Worm (Caenorhabditis elegans) whole organism, L4 larva: ENCODE data around the gene F38A5.22.

ENCODE experiments used
- D1046.2 ChIP-seq: fragments of 200-800 bp; sonication (Bioruptor generic); IDR thresholded peaks from 2 replicates; pipeline ENCODE4 v1.3.6; 2022; ENCODE audit warnings: missing genetic modification characterization, missing compliant biosample characterization
- F44E2.7 ChIP-seq: fragments of 200-800 bp; sonication (Bioruptor generic); IDR thresholded peaks from 2 replicates; pipeline ENCODE4 v2.1.2; 2022; ENCODE audit warnings: missing genetic modification characterization, missing compliant biosample characterization
- T20F7.1 ChIP-seq: fragments of 200-800 bp; sonication (Bioruptor generic); optimal IDR thresholded peaks from 2 replicates; lab custom pipeline; 2018; ENCODE audit warnings: mild to moderate bottlenecking, missing genetic modification characterization, missing compliant biosample characterization
- Y5F2A.4 ChIP-seq: fragments of 200-800 bp; sonication (Bioruptor generic); optimal IDR thresholded peaks from 2 replicates; lab custom pipeline; 2018; ENCODE audit warnings: mild to moderate bottlenecking, missing genetic modification characterization, missing compliant biosample characterization
- ZK337.2 ChIP-seq: fragments of 200-800 bp; sonication (Bioruptor generic); IDR thresholded peaks from 2 replicates; pipeline ENCODE4 v1.3.6; 2022; ENCODE audit warnings: missing genetic modification reagents, missing genetic modification characterization, missing compliant biosample characterization
- arid-1 ChIP-seq: fragments of 200-800 bp; sonication (Bioruptor generic); conservative IDR thresholded peaks from 2 replicates; pipeline ENCODE4 v1.3.6; 2022; ENCODE audit warnings: missing genetic modification reagents, missing genetic modification characterization, missing compliant biosample characterization
- ceh-62 ChIP-seq: sonication (generic microtip); optimal IDR thresholded peaks from 2 replicates; lab custom pipeline; 2017; ENCODE audit warnings: missing biosample characterization, missing genetic modification characterization
- daf-12 ChIP-seq: fragments of 150-350 bp; optimal IDR thresholded peaks from 2 replicates; lab custom pipeline; 2014; ENCODE audit warnings: missing biosample characterization, missing genetic modification reagents, missing genetic modification characterization
- daf-16 ChIP-seq, 3 experiments: sonication (generic microtip); optimal IDR thresholded peaks; 2 replicates each; lab custom pipeline; 2016 to 2017; ENCODE audit warnings: missing genetic modification characterization in 3 of 3, missing genetic modification reagents in 3 of 3, mild to moderate bottlenecking in 2 of 3, missing compliant biosample characterization in 2 of 3, missing biosample characterization in 1 of 3, moderate library complexity in 1 of 3
- daf-19 ChIP-seq: fragments of 200-800 bp; sonication (Bioruptor generic); conservative IDR thresholded peaks from 2 replicates; pipeline ENCODE4 v1.3.6; 2022; ENCODE audit warnings: missing genetic modification characterization, missing compliant biosample characterization
- dmd-6 ChIP-seq: fragments of 200-800 bp; sonication (Bioruptor generic); IDR thresholded peaks from 2 replicates; pipeline ENCODE4 v1.3.6; 2022; ENCODE audit warnings: missing genetic modification reagents, missing genetic modification characterization, missing compliant biosample characterization
- dpl-1 ChIP-seq: fragments of 150-350 bp; optimal IDR thresholded peaks from 2 replicates; lab custom pipeline; 2014; ENCODE audit warnings: missing biosample characterization, missing genetic modification reagents, missing genetic modification characterization
- dve-1 ChIP-seq: sonication (generic microtip); optimal IDR thresholded peaks from 2 replicates; lab custom pipeline; 2017; ENCODE audit warnings: antibody characterized with exemption, mild to moderate bottlenecking, missing genetic modification characterization, missing compliant biosample characterization; ENCODE audit not compliant: insufficient read depth
- hlh-11 ChIP-seq: fragments of 200-800 bp; sonication (Bioruptor generic); optimal IDR thresholded peaks from 2 replicates; lab custom pipeline; 2018; ENCODE audit warnings: mild to moderate bottlenecking, missing genetic modification characterization, missing compliant biosample characterization
- lin-15B ChIP-seq: fragments of 150-350 bp; sonication (generic microtip); optimal IDR thresholded peaks from 3 replicates; lab custom pipeline; 2014; ENCODE audit warnings: missing biosample characterization, missing genetic modification characterization
- lin-39 ChIP-seq: fragments of 150-350 bp; optimal IDR thresholded peaks from 2 replicates; lab custom pipeline; 2014; ENCODE audit warnings: missing biosample characterization, missing genetic modification reagents, missing genetic modification characterization
- mdl-1 ChIP-seq, 2 experiments: fragments of 150-350 bp in 1 of 2; sonication (generic microtip) in 1 of 2; optimal IDR thresholded peaks; 2 replicates each; lab custom pipeline; 2014 to 2017; ENCODE audit warnings: missing biosample characterization in 2 of 2, missing genetic modification characterization in 2 of 2
- mxl-2 ChIP-seq: fragments of 200-800 bp; sonication (Bioruptor generic); conservative IDR thresholded peaks from 2 replicates; pipeline ENCODE4 v1.3.6; 2022; ENCODE audit warnings: missing genetic modification reagents, missing genetic modification characterization, missing compliant biosample characterization
- nhr-102 ChIP-seq: sonication (generic microtip); optimal IDR thresholded peaks from 2 replicates; lab custom pipeline; 2016; ENCODE audit warnings: mild to moderate bottlenecking, missing genetic modification characterization, moderate library complexity, missing compliant biosample characterization
- nhr-11 ChIP-seq: fragments of 150-350 bp; optimal IDR thresholded peaks from 2 replicates; lab custom pipeline; 2014; ENCODE audit warnings: missing biosample characterization, missing genetic modification characterization
- nhr-28 ChIP-seq: fragments of 150-350 bp; optimal IDR thresholded peaks from 2 replicates; lab custom pipeline; 2014; ENCODE audit warnings: missing biosample characterization, missing genetic modification characterization
- nhr-48 ChIP-seq: sonication (generic microtip); optimal IDR thresholded peaks from 2 replicates; lab custom pipeline; 2016; ENCODE audit warnings: mild to moderate bottlenecking, missing genetic modification characterization, missing compliant biosample characterization
- pha-4 ChIP-seq, 2 experiments: fragments of 150-350 bp in 1 of 2; fragments of 200-800 bp in 1 of 2; sonication (Bioruptor generic) in 1 of 2; IDR thresholded peaks in 1 of 2; optimal IDR thresholded peaks in 1 of 2; 2 replicates each; pipeline versions ENCODE4 v1.3.6 to Lab custom; 2014 to 2022; ENCODE audit warnings: missing genetic modification characterization in 2 of 2, missing genetic modification reagents in 2 of 2, missing biosample characterization in 1 of 2, missing compliant biosample characterization in 1 of 2
- pqm-1 ChIP-seq: sonication (generic microtip); optimal IDR thresholded peaks from 2 replicates; lab custom pipeline; 2017; ENCODE audit warnings: missing biosample characterization, missing genetic modification characterization
- skn-1 ChIP-seq: fragments of 150-350 bp; optimal IDR thresholded peaks from 2 replicates; lab custom pipeline; 2014; ENCODE audit warnings: missing biosample characterization, missing genetic modification characterization
- snpc-1.2 ChIP-seq: fragments of 200-800 bp; sonication (Bioruptor generic); IDR thresholded peaks from 2 replicates; pipeline ENCODE4 v1.3.6; 2022; ENCODE audit warnings: missing genetic modification reagents, missing genetic modification characterization, missing compliant biosample characterization
- snpc-4 ChIP-seq: fragments of 150-350 bp; optimal IDR thresholded peaks from 2 replicates; lab custom pipeline; 2014; ENCODE audit warnings: missing biosample characterization, missing genetic modification characterization
- tag-97 ChIP-seq: fragments of 200-800 bp; sonication (Bioruptor generic); IDR thresholded peaks from 2 replicates; pipeline ENCODE4 v1.3.6; 2022; ENCODE audit warnings: missing genetic modification characterization, missing compliant biosample characterization
- tra-1 ChIP-seq: fragments of 200-800 bp; sonication (Bioruptor generic); IDR thresholded peaks from 2 replicates; pipeline ENCODE4 v1.3.6; 2022; ENCODE audit warnings: missing genetic modification reagents, missing genetic modification characterization, missing compliant biosample characterization
- unc-130 ChIP-seq: sonication (generic microtip); optimal IDR thresholded peaks from 2 replicates; lab custom pipeline; 2016; ENCODE audit warnings: missing genetic modification reagents, missing genetic modification characterization, missing compliant biosample characterization
- unc-39 ChIP-seq: sonication (generic microtip); optimal IDR thresholded peaks from 2 replicates; lab custom pipeline; 2017; ENCODE audit warnings: missing biosample characterization, missing genetic modification characterization
- unc-62 ChIP-seq, 3 experiments: fragments of 150-350 bp in 1 of 3; sonication (generic microtip); optimal IDR thresholded peaks in 2 of 3; peaks in 1 of 3; 1 replicate in 1 of 3; 2 replicates in 2 of 3; lab custom pipeline; 2014 to 2017; ENCODE audit warnings: missing biosample characterization in 3 of 3, missing genetic modification characterization in 3 of 3, missing genetic modification reagents in 3 of 3, missing genotype in 1 of 3

Gene F38A5.22

DNA sequence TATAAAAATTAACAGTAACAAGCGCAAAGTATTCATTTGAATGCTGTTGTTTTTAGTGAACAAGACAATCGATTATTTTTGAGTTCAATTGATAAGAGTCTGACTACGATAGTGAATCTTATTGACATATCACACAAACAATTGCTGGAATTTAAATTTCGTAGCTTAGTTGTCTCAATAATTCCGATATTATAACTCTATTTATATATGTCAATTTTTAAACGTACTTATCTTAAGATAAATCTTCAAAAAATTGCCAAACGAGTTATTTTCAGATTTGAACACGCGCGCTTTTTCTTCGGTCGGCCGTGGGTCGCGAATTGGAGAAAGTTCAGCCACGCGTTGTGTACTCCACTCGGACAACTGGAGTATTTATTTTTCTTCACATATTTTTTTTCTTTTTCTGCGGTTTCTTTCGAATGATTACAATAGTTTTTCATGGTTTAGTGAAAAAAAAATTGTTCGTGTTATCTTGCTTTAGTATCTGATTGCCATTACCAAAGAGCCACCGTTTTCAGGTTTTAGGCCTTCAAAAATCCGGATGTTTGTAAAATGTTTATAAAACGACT lies 36.0 kb upstream of the F38A5.22 start, which contains the start of the genes cest-5.1 and C01B10.9 (continued):
- TF ChIP-seq snpc-4 (tag; lab: Kevin White, UChicago), result peak; percentile 12
- TF ChIP-seq dpl-1 (GFP tag; lab: Kevin White, UChicago), result peak; percentile 95
- TF ChIP-seq nhr-11 (tag; lab: Kevin White, UChicago), result no peak
- peak in 1 of 2 experiments; percentile 7 for TF ChIP-seq daf-16 (GFP tag; optimal IDR thresholded peaks at IDR 0.05; lab: Kevin White, UChicago)
- TF ChIP-seq daf-16 (tag; optimal IDR thresholded peaks at IDR 0.05; lab: Kevin White, UChicago), result peak; percentile 59
- TF ChIP-seq snpc-1.2 (GFP tag; lab: Robert Waterston, UW), result peak; percentile 90
- TF ChIP-seq unc-62 (GFP tag; optimal IDR thresholded peaks at IDR 0.05 in 1 of 2; lab: Kevin White, UChicago), result no peak
- TF ChIP-seq unc-62 (tag; optimal IDR thresholded peaks at IDR 0.05; lab: Kevin White, UChicago), result no peak
- TF ChIP-seq unc-39 (tag; lab: Kevin White, UChicago), result no peak
- TF ChIP-seq pha-4 (GFP tag; IDR thresholded peaks at IDR 0.05; lab: Robert Waterston, UW), result no peak
- TF ChIP-seq pha-4 (tag; optimal IDR thresholded peaks at IDR 0.05; lab: Kevin White, UChicago), result no peak
- TF ChIP-seq dmd-6 (GFP tag; lab: Robert Waterston, UW), result peak; percentile 63
- TF ChIP-seq ZK337.2, result peak; percentile 86

DNA sequence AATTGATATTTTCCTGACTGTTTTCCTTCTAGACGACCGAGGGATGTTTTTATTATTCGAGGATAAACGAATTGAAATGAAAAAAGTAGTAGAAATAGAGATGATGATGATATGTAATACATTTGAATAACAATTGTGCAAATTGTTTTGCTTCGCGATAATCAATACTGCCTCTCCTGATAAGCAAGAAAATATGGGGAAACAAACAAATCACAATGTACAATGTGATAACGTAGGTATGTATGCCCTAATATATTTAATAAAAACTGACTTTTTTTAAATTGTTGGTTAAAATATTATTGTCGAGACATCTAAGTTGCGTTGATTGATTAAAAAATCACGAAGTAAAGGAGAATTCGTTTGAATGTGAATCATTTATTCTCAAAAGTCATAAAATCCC lies 32.1 kb upstream of the F38A5.22 start, which contains the start of gene cest-5.2:
Gene cest-5.2, minus strand, starts transcription at position 128 of the 400 bp plus-strand sequence.
- peak; percentile 68 for TF ChIP-seq pqm-1
- no peak for TF ChIP-seq daf-16 (GFP tag; optimal IDR thresholded peaks at IDR 0.05; lab: Kevin White, UChicago)
- peak; percentile 81 for TF ChIP-seq daf-16 (tag; optimal IDR thresholded peaks at IDR 0.05; lab: Kevin White, UChicago)
- TF ChIP-seq mxl-2 (GFP tag; lab: Robert Waterston, UW), result no peak
- TF ChIP-seq dve-1 (tag; lab: Kevin White, UChicago), result peak; percentile 51
- TF ChIP-seq nhr-28 (tag; lab: Kevin White, UChicago), result peak; percentile 54
- TF ChIP-seq hlh-11 (tag; lab: Kevin White, UChicago), result no peak
- TF ChIP-seq lin-39, result no peak
- no peak for TF ChIP-seq unc-39 (tag; lab: Kevin White, UChicago)
- TF ChIP-seq arid-1, result no peak
- peak; percentile 5 for TF ChIP-seq nhr-102

DNA sequence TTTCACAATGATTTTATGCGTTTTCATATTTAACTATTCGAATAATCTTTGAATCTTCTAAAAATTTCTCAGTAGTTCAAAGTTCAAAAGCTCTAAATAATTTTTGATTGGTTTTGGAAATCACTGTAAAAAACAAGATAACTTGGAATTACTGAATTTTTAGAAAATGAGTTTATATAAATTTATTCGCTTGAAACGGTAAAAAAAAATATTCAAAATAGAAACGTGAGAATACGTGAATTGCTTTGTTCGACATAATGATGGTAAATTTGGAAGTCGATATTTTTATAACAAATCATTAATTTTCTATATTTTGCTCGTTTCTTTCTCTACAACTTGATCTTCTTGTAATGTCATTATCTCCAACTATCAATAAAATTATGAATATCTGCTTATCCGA lies 27.6 kb upstream of the F38A5.22 start, which contains the start of gene C01B10.44:
Gene C01B10.44, plus strand, starts transcription at position 301 of the 400 bp plus-strand sequence.
- TF ChIP-seq skn-1 (tag; lab: Kevin White, UChicago), result no peak
- TF ChIP-seq tag-97 (GFP tag; lab: Robert Waterston, UW), result no peak
- TF ChIP-seq unc-130 (GFP tag; lab: Kevin White, UChicago), result no peak
- TF ChIP-seq dpl-1 (GFP tag; lab: Kevin White, UChicago), result no peak
- no peak for TF ChIP-seq daf-12 (tag; lab: Kevin White, UChicago)
- no peak for TF ChIP-seq nhr-28 (tag; lab: Kevin White, UChicago)
- no peak for TF ChIP-seq T20F7.1 (GFP tag; lab: Kevin White, UChicago)

DNA sequence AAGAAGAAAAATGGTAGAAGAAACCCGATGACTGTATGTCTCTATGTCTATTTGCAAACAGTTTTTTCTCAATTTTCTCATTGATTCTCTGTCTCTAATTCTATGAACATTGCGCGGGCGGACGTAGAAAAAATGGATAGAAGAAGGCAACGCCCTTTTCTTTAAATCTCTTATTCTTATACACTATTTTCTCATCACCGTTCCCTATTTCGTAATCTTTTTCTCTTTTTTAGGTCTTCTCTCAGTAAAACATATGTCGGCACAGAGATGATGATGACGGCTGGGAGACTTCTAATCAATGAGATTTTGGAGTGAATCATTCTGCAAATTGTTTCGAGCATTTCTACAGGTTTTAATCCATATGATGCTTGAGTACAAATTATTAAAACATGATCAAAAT lies 26.4 kb upstream of the F38A5.22 start:
- TF ChIP-seq mdl-1 (tag; optimal IDR thresholded peaks at IDR 0.05; lab: Kevin White, UChicago), result peak in 1 of 2 experiments; percentile 7
- peak; percentile 50 for TF ChIP-seq dve-1 (tag; lab: Kevin White, UChicago)
- TF ChIP-seq daf-19 (GFP tag; lab: Robert Waterston, UW), result no peak
- TF ChIP-seq nhr-48 (tag; lab: Kevin White, UChicago), result no peak
- peak; percentile 75 for TF ChIP-seq nhr-28 (tag; lab: Kevin White, UChicago)

DNA sequence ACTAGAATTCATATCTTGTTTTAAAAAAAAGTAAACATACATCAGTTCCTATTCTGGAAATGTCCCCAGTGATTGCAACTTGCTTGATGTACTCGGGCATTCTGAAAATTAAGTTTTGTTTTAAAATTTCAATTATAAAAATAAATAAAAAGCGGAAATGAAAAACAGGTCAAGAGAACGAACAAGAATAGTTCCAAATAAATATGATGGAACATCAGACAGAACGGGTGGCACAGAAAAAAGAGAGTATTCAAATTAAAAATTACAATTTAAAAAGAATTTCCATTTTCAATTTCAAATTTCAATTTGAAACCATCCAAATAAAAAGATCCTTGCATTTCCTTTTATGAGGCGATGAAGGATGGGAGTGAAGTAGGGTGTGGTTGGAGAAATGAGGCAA lies 25.5 kb upstream of the F38A5.22 start, which contains the start of gene C01B10.3:
Gene C01B10.3, minus strand, starts transcription at position 101 of the 400 bp plus-strand sequence.
- TF ChIP-seq lin-15B (tag; lab: Kevin White, UChicago), result no peak
- no peak for TF ChIP-seq tra-1 (GFP tag; lab: Robert Waterston, UW)
- TF ChIP-seq dmd-6 (GFP tag; lab: Robert Waterston, UW), result no peak
- TF ChIP-seq F44E2.7 (GFP tag; lab: Robert Waterston, UW), result no peak
- no peak for TF ChIP-seq ceh-62 (tag; lab: Kevin White, UChicago)
- TF ChIP-seq Y5F2A.4 (GFP tag; lab: Kevin White, UChicago), result no peak
- no peak for TF ChIP-seq D1046.2
